Comparison of ENCODE assay signal across 5 fruit fly cellular contexts in genomic region chr2L:16448451-16449206, dm6.
A peak's percentile ranks its signal among the peaks of the same experiment; 100 is the strongest.
TF ChIP-seq lines count a peak whose summit lies in the region.

Gene CG5888, minus strand, starts transcription at chr2L:16448469.

- TF ChIP-seq CTCF in whole organism, embryonic (GFP tag; optimal IDR thresholded peaks at IDR 0.05; lab: Kevin White, UChicago), result no peak

TF ChIP-seq in whole organism, adult, 20 proteins besides CTCF, POLR2A, EP300 and RAD21 (continues in another document):
- TF ChIP-seq cnc (optimal IDR thresholded peaks at IDR 0.05; lab: Kevin White, UChicago) (no peak), CG7101 (tag; optimal IDR thresholded peaks at IDR 0.05; lab: Kevin White, UChicago) (peak; percentile 48), CG14711 (tag; optimal IDR thresholded peaks at IDR 0.05; lab: Kevin White, UChicago) (no peak), tj (GFP tag; optimal IDR thresholded peaks at IDR 0.05; lab: Kevin White, UChicago) (peak; percentile 66), bab1 (GFP tag; optimal IDR thresholded peaks at IDR 0.05; lab: Kevin White, UChicago) (no peak), pad (GFP tag; optimal IDR thresholded peaks at IDR 0.05; lab: Kevin White, UChicago) (no peak), Crg-1 (GFP tag; optimal IDR thresholded peaks at IDR 0.05; lab: Kevin White, UChicago) (no peak), Mnt (GFP tag; optimal IDR thresholded peaks at IDR 0.05; lab: Kevin White, UChicago) (no peak), kay (GFP tag; lab: Kevin White, UChicago; ENCODE audit: borderline replicate concordance) (peak; percentile 63), CG12768 (GFP tag; optimal IDR thresholded peaks at IDR 0.05; lab: Kevin White, UChicago) (peak; percentile 25), toe (GFP tag; optimal IDR thresholded peaks at IDR 0.05; lab: Kevin White, UChicago) (no peak), Hr96 (GFP tag; optimal IDR thresholded peaks at IDR 0.05; lab: Kevin White, UChicago) (no peak), CG5204 (GFP tag; optimal IDR thresholded peaks at IDR 0.05; lab: Kevin White, UChicago) (no peak), ovo (GFP tag; optimal IDR thresholded peaks at IDR 0.05; lab: Kevin White, UChicago) (no peak), CG1620 (GFP tag; optimal IDR thresholded peaks at IDR 0.05; lab: Kevin White, UChicago) (no peak), CG7045 (GFP tag; optimal IDR thresholded peaks at IDR 0.05; lab: Kevin White, UChicago) (peak; percentile 33), cic (GFP tag; optimal IDR thresholded peaks at IDR 0.05; lab: Kevin White, UChicago) (no peak), CG33017 (tag; optimal IDR thresholded peaks at IDR 0.05; lab: Kevin White, UChicago) (peak; percentile 45), CG11617 (GFP tag; optimal IDR thresholded peaks at IDR 0.05; lab: Kevin White, UChicago) (peak; percentile 72)

TF ChIP-seq in whole organism, embryonic, 481 proteins besides CTCF, POLR2A, EP300 and RAD21 (continues in another document):
- TF ChIP-seq corto (GFP tag; optimal IDR thresholded peaks at IDR 0.05; lab: Kevin White, UChicago) (no peak), pnt (GFP tag; optimal IDR thresholded peaks at IDR 0.05; lab: Kevin White, UChicago) (no peak), TFAM (GFP tag; optimal IDR thresholded peaks at IDR 0.05; lab: Kevin White, UChicago) (no peak), CG12769 (tag; optimal IDR thresholded peaks at IDR 0.05; lab: Kevin White, UChicago) (no peak), chif (GFP tag; optimal IDR thresholded peaks at IDR 0.05; lab: Kevin White, UChicago) (no peak), zen (tag; optimal IDR thresholded peaks at IDR 0.05; lab: Kevin White, UChicago) (peak; percentile 26), z (GFP tag; IDR thresholded peaks at IDR 0.05; lab: Robert Waterston, UW) (no peak), pzg (GFP tag; optimal IDR thresholded peaks at IDR 0.05; lab: Kevin White, UChicago) (no peak), CG1233 (GFP tag; optimal IDR thresholded peaks at IDR 0.05; lab: Kevin White, UChicago) (peak; percentile 10), ci (GFP tag; IDR thresholded peaks at IDR 0.05; lab: Robert Waterston, UW) (peak; percentile 67; the same call in 2 of the 3 replicates), NC2α (GFP tag; optimal IDR thresholded peaks at IDR 0.05; lab: Kevin White, UChicago) (no peak), Optix (GFP tag; IDR thresholded peaks at IDR 0.05; lab: Robert Waterston, UW) (no peak), Adf1 (GFP tag; IDR thresholded peaks at IDR 0.05; lab: Robert Waterston, UW) (peak; percentile 39), Dad (GFP tag; optimal IDR thresholded peaks at IDR 0.05; lab: Kevin White, UChicago) (no peak), Hmr (GFP tag; optimal IDR thresholded peaks at IDR 0.05; lab: Kevin White, UChicago) (peak; percentile 78), sr (GFP tag; IDR thresholded peaks at IDR 0.05; lab: Robert Waterston, UW) (no peak), Lim3 (GFP tag; IDR thresholded peaks at IDR 0.05; lab: Robert Waterston, UW) (peak; percentile 47; the same call in 1 of the 2 replicates), Dll (GFP tag; IDR thresholded peaks at IDR 0.05; lab: Robert Waterston, UW; ENCODE audit: partially characterized antibody) (0 out of 4 replicates have a peak, but pooled peaks have one; percentile 30), exex (tag; optimal IDR thresholded peaks at IDR 0.05; lab: Kevin White, UChicago) (no peak)

TF ChIP-seq in whole organism, prepupa, 60 proteins besides CTCF, POLR2A, EP300 and RAD21 (continues in another document):
- peak; percentile 74 for TF ChIP-seq CG3032 (tag; optimal IDR thresholded peaks at IDR 0.05; lab: Kevin White, UChicago)
- peak; percentile 72 for TF ChIP-seq esn (GFP tag; optimal IDR thresholded peaks at IDR 0.05; lab: Kevin White, UChicago)
- peak; percentile 54 for TF ChIP-seq CG3919 (GFP tag; optimal IDR thresholded peaks at IDR 0.05; lab: Kevin White, UChicago)
- peak; percentile 60 for TF ChIP-seq CG6808 (GFP tag; optimal IDR thresholded peaks at IDR 0.05; lab: Kevin White, UChicago)
- TF ChIP-seq salr (GFP tag; optimal IDR thresholded peaks at IDR 0.05; lab: Kevin White, UChicago), result peak in 1 of 2 experiments; percentile 84
- peak; percentile 28 for TF ChIP-seq CG8319 (GFP tag; optimal IDR thresholded peaks at IDR 0.05; lab: Kevin White, UChicago)
- TF ChIP-seq CG15336 (GFP tag; IDR thresholded peaks at IDR 0.05; lab: Robert Waterston, UW), result peak; percentile 93
- peak; percentile 85 for TF ChIP-seq CG8632 (GFP tag; optimal IDR thresholded peaks at IDR 0.05; lab: Kevin White, UChicago)
- peak; percentile 5 for TF ChIP-seq vri (GFP tag; optimal IDR thresholded peaks at IDR 0.05; lab: Kevin White, UChicago)
- TF ChIP-seq Sox102F (GFP tag; optimal IDR thresholded peaks at IDR 0.05; lab: Kevin White, UChicago), result peak; percentile 16
- TF ChIP-seq ss (GFP tag; optimal IDR thresholded peaks at IDR 0.05; lab: Kevin White, UChicago), result peak; percentile 60 to 79
- 0 out of 3 replicates have a peak, but pooled peaks have one; percentile 50 for TF ChIP-seq CG6163 (GFP tag; IDR thresholded peaks at IDR 0.05; lab: Robert Waterston, UW)
- no peak for TF ChIP-seq Hr39 (GFP tag; optimal IDR thresholded peaks at IDR 0.05; lab: Kevin White, UChicago)
- TF ChIP-seq Hr38 (GFP tag; optimal IDR thresholded peaks at IDR 0.05; lab: Kevin White, UChicago), result no peak
- peak; percentile 11 for TF ChIP-seq fkh (GFP tag; optimal IDR thresholded peaks at IDR 0.05; lab: Kevin White, UChicago)
- TF ChIP-seq CG9139 (GFP tag; optimal IDR thresholded peaks at IDR 0.05; lab: Kevin White, UChicago), result peak; percentile 3
- TF ChIP-seq Lpt (GFP tag; optimal IDR thresholded peaks at IDR 0.05; lab: Kevin White, UChicago), result peak; percentile 42
- TF ChIP-seq CG1621 (tag; optimal IDR thresholded peaks at IDR 0.05; lab: Kevin White, UChicago), result no peak
- TF ChIP-seq Smox (GFP tag; optimal IDR thresholded peaks at IDR 0.05; lab: Kevin White, UChicago), result peak; percentile 36

TF ChIP-seq in whole organism, pupa, 21 proteins besides CTCF, POLR2A, EP300 and RAD21 (continues in another document):
- peak; percentile 46 for TF ChIP-seq CG17806 (tag; optimal IDR thresholded peaks at IDR 0.05; lab: Kevin White, UChicago)
- peak; percentile 66 for TF ChIP-seq CG13204 (GFP tag; optimal IDR thresholded peaks at IDR 0.05; lab: Kevin White, UChicago)
- TF ChIP-seq fd96Ca (GFP tag; IDR thresholded peaks at IDR 0.05; lab: Robert Waterston, UW), result 0 out of 3 replicates have a peak, but pooled peaks have one; percentile 20
- peak; percentile 66 for TF ChIP-seq CG9948 (tag; optimal IDR thresholded peaks at IDR 0.05; lab: Kevin White, UChicago)
- TF ChIP-seq CG12605 (GFP tag; IDR thresholded peaks at IDR 0.05; lab: Robert Waterston, UW), result no peak; the same call in 1 of the 2 replicates
- TF ChIP-seq CG14655 (GFP tag; optimal IDR thresholded peaks at IDR 0.05; lab: Kevin White, UChicago), result peak; percentile 69
- TF ChIP-seq EcR (GFP tag; optimal IDR thresholded peaks at IDR 0.05; lab: Kevin White, UChicago), result peak; percentile 75
- peak; percentile 67 for TF ChIP-seq CG32121 (GFP tag; IDR thresholded peaks at IDR 0.05; lab: Robert Waterston, UW)
- TF ChIP-seq rn (GFP tag; IDR thresholded peaks at IDR 0.05; lab: Robert Waterston, UW), result 0 out of 2 replicates have a peak, but pooled peaks have one; percentile 35
- peak; percentile 4 for TF ChIP-seq Pif1B (GFP tag; optimal IDR thresholded peaks at IDR 0.05; lab: Kevin White, UChicago)
- peak; percentile 54 for TF ChIP-seq CG34367 (tag; optimal IDR thresholded peaks at IDR 0.05; lab: Kevin White, UChicago)
- no peak for TF ChIP-seq CG8301 (tag; optimal IDR thresholded peaks at IDR 0.05; lab: Kevin White, UChicago)
- TF ChIP-seq CG15710 (tag; optimal IDR thresholded peaks at IDR 0.05; lab: Kevin White, UChicago), result peak; percentile 88
- TF ChIP-seq CG10348 (GFP tag; IDR thresholded peaks at IDR 0.05; lab: Robert Waterston, UW), result no peak
- no peak for TF ChIP-seq D1 (tag; optimal IDR thresholded peaks at IDR 0.05; lab: Kevin White, UChicago)
- TF ChIP-seq CG8159 (tag; optimal IDR thresholded peaks at IDR 0.05; lab: Kevin White, UChicago), result peak; percentile 80
- peak; percentile 81 for TF ChIP-seq Snoo (tag; optimal IDR thresholded peaks at IDR 0.05; lab: Kevin White, UChicago)
- TF ChIP-seq Pif1A (GFP tag; optimal IDR thresholded peaks at IDR 0.05; lab: Kevin White, UChicago), result peak; percentile 9
- peak; percentile 69; the same call in 2 of the 3 replicates for TF ChIP-seq CG4496 (GFP tag; IDR thresholded peaks at IDR 0.05; lab: Robert Waterston, UW)
- TF ChIP-seq gl (tag; optimal IDR thresholded peaks at IDR 0.05; lab: Kevin White, UChicago), result no peak

TF ChIP-seq in whole organism, wandering third instar larva, 38 proteins besides CTCF, POLR2A, EP300 and RAD21:
- peak; percentile 50 for TF ChIP-seq rgr (GFP tag; optimal IDR thresholded peaks at IDR 0.05; lab: Kevin White, UChicago)
- TF ChIP-seq usp (GFP tag; optimal IDR thresholded peaks at IDR 0.05; lab: Kevin White, UChicago), result no peak
- TF ChIP-seq lola (GFP tag; optimal IDR thresholded peaks at IDR 0.05; lab: Kevin White, UChicago), result no peak
- TF ChIP-seq dmrt93B (GFP tag; optimal IDR thresholded peaks at IDR 0.05; lab: Kevin White, UChicago), result peak; percentile 10
- no peak for TF ChIP-seq Jra (GFP tag; optimal IDR thresholded peaks at IDR 0.05; lab: Kevin White, UChicago)
- TF ChIP-seq Dfd (GFP tag; optimal IDR thresholded peaks at IDR 0.05; lab: Kevin White, UChicago), result no peak
- TF ChIP-seq Dif (GFP tag; optimal IDR thresholded peaks at IDR 0.05; lab: Kevin White, UChicago; ENCODE audit: partially characterized antibody), result peak; percentile 14
- TF ChIP-seq Abd-B (GFP tag; optimal IDR thresholded peaks at IDR 0.05; lab: Kevin White, UChicago), result no peak
- TF ChIP-seq psq (GFP tag; optimal IDR thresholded peaks at IDR 0.05; lab: Kevin White, UChicago), result peak; percentile 73
- no peak for TF ChIP-seq ey (GFP tag; optimal IDR thresholded peaks at IDR 0.05; lab: Kevin White, UChicago)
- no peak for TF ChIP-seq Hr78 (GFP tag; optimal IDR thresholded peaks at IDR 0.05; lab: Kevin White, UChicago)
- no peak for TF ChIP-seq sage (GFP tag; optimal IDR thresholded peaks at IDR 0.05; lab: Kevin White, UChicago)
- peak; percentile 51 for TF ChIP-seq HLH106 (tag; optimal IDR thresholded peaks at IDR 0.05; lab: Kevin White, UChicago)
- TF ChIP-seq Myc (optimal IDR thresholded peaks at IDR 0.05; lab: Kevin White, UChicago), result no peak
- TF ChIP-seq woc (GFP tag; optimal IDR thresholded peaks at IDR 0.05; lab: Kevin White, UChicago), result peak; percentile 30
- no peak for TF ChIP-seq Vsx2 (GFP tag; optimal IDR thresholded peaks at IDR 0.05; lab: Kevin White, UChicago; ENCODE audit: partially characterized antibody)
- peak; percentile 50 for TF ChIP-seq OdsH (GFP tag; optimal IDR thresholded peaks at IDR 0.05; lab: Kevin White, UChicago)
- peak; percentile 59 for TF ChIP-seq Sp1 (GFP tag; optimal IDR thresholded peaks at IDR 0.05; lab: Kevin White, UChicago)
- TF ChIP-seq Mio (GFP tag; optimal IDR thresholded peaks at IDR 0.05; lab: Kevin White, UChicago), result no peak
- peak; percentile 67 for TF ChIP-seq fru (GFP tag; optimal IDR thresholded peaks at IDR 0.05; lab: Kevin White, UChicago)
- TF ChIP-seq Hr83 (GFP tag; optimal IDR thresholded peaks at IDR 0.05; lab: Kevin White, UChicago; ENCODE audit: poor library complexity, severe bottlenecking), result no peak
- peak in 1 of 2 experiments; percentile 79 for TF ChIP-seq foxo (GFP tag; optimal IDR thresholded peaks at IDR 0.05; lab: Kevin White, UChicago)
- peak; percentile 11 for TF ChIP-seq sv (GFP tag; optimal IDR thresholded peaks at IDR 0.05; lab: Kevin White, UChicago)
TF ChIP-seq in whole organism, wandering third instar larva: peak in this region for 11.
